Worm (Caenorhabditis elegans) whole organism, mixed stage, embryonic: ENCODE measurements around the gene K03B4.8.

Source experiments
- ces-1 ChIP-seq: fragments of 150-350 bp; optimal IDR thresholded peaks from 2 replicates; lab custom pipeline; 2014; ENCODE audit warnings: missing biosample characterization, missing genetic modification reagents, missing genetic modification characterization
- hlh-1 ChIP-seq: fragments of 150-350 bp; optimal IDR thresholded peaks from 2 replicates; lab custom pipeline; 2014; ENCODE audit warnings: missing biosample characterization, missing genetic modification reagents, missing genetic modification characterization
- lin-13 ChIP-seq: fragments of 150-350 bp; optimal IDR thresholded peaks from 2 replicates; lab custom pipeline; 2014; ENCODE audit warnings: missing biosample characterization, missing genetic modification characterization
- mep-1 ChIP-seq: fragments of 150-350 bp; optimal IDR thresholded peaks from 2 replicates; lab custom pipeline; 2017; ENCODE audit warnings: missing biosample characterization, missing genetic modification reagents, missing genetic modification characterization, inconsistent platforms
- nhr-76 ChIP-seq: sonication (generic microtip); optimal IDR thresholded peaks from 2 replicates; lab custom pipeline; 2017; ENCODE audit warnings: missing biosample characterization, missing genetic modification characterization
- snpc-4 ChIP-seq: fragments of 150-350 bp; optimal IDR thresholded peaks from 2 replicates; lab custom pipeline; 2014; ENCODE audit warnings: missing biosample characterization, missing genetic modification characterization
- unc-39 ChIP-seq: fragments of 150-350 bp; optimal IDR thresholded peaks from 2 replicates; lab custom pipeline; 2014; ENCODE audit warnings: missing biosample characterization, missing genetic modification characterization
- zip-8 ChIP-seq: fragments of 150-350 bp; optimal IDR thresholded peaks from 2 replicates; lab custom pipeline; 2014; ENCODE audit warnings: missing biosample characterization, missing genetic modification characterization

- no peak for TF ChIP-seq snpc-4 (tag; lab: Kevin White, UChicago)
- no peak for TF ChIP-seq zip-8
- no peak for TF ChIP-seq nhr-76
- no peak for TF ChIP-seq lin-13 (tag; lab: Kevin White, UChicago)
- no peak for TF ChIP-seq hlh-1 (tag; lab: Kevin White, UChicago)
- no peak for TF ChIP-seq unc-39 (tag; lab: Kevin White, UChicago)
- no peak for TF ChIP-seq mep-1 (tag; lab: Kevin White, UChicago)
- TF ChIP-seq ces-1: no peak
These were observed 19.2 kb downstream of the K03B4.8 start, which contains the start of gene F41F3.9 for ce11 chrV:4655175-4655574.
